Fruit fly (Drosophila melanogaster) whole organism, pupa: ENCODE results near the gene DopEcR.

Source experiments
- CG14655 ChIP-seq: fragments of 200-800 bp; sonication (Bioruptor generic); optimal IDR thresholded peaks from 3 replicates; lab custom pipeline; 2017; ENCODE audit warnings: mild to moderate bottlenecking, missing biosample characterization, missing genetic modification reagents, missing genetic modification characterization
- CG34367 ChIP-seq: fragments of 200-800 bp; sonication (Bioruptor generic); optimal IDR thresholded peaks from 2 replicates; lab custom pipeline; 2018; ENCODE audit warnings: missing biosample characterization, mild to moderate bottlenecking, missing genetic modification characterization
- D1 ChIP-seq: fragments of 200-800 bp; sonication (Bioruptor generic); optimal IDR thresholded peaks from 2 replicates; lab custom pipeline; 2018; ENCODE audit warnings: missing biosample characterization, mild to moderate bottlenecking, missing genetic modification characterization, moderate library complexity
- EcR ChIP-seq: fragments of 200-800 bp; sonication (Bioruptor generic); optimal IDR thresholded peaks from 3 replicates; lab custom pipeline; 2019; ENCODE audit warnings: missing biosample characterization, missing genetic modification characterization, mild to moderate bottlenecking, moderate library complexity, missing genetic modification reagents
- Ets98B ChIP-seq: fragments of 200-800 bp; sonication (Bioruptor generic); IDR thresholded peaks from 2 replicates; pipeline ENCODE4 v1.3.6; 2022; ENCODE audit warnings: missing biosample characterization, missing genetic modification characterization

- TF ChIP-seq CG14655: no peak
- TF ChIP-seq D1 (tag; lab: Kevin White, UChicago): no peak
- TF ChIP-seq EcR (GFP tag; lab: Kevin White, UChicago): no peak
- peak; percentile 59 for TF ChIP-seq Ets98B (GFP tag; lab: Robert Waterston, UW)
- no peak for TF ChIP-seq CG34367
Measured at dm6 chr3L:4413800-4414446, 33.7 kb upstream of the DopEcR start.
